Worm (Caenorhabditis elegans): ENCODE measurements around the gene F32G8.3.

DNA sequence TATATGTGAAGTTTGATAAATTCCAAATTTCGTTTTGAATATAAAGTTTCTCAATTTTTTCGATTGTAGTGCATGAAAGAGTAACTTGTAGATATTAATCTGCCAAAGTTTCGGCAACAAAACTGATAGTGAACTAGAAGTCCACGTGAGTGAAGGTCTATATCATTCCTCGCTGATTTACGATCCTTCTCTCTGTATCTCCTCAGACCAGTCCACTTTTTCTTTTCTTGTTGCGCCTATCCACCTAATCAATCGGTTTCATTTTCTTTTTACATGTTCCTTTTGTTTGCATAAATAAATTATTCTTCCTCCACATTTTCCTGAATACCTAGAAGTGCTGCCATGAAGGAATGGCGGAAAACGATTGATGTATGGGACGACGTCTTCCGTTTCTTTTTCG, 9.0 kb upstream of the F32G8.3 start:
- TF ChIP-seq ama-1 (optimal IDR thresholded peaks at IDR 0.05), result no peak
- no peak for TF ChIP-seq tbx-37 (GFP tag; conservative IDR thresholded peaks at IDR 0.05)
- TF ChIP-seq aly-1 (tag; optimal IDR thresholded peaks at IDR 0.05), result no peak
- TF ChIP-seq flt-1 (GFP tag; IDR thresholded peaks at IDR 0.05), result no peak
- TF ChIP-seq B0310.2 (tag; optimal IDR thresholded peaks at IDR 0.05), result no peak
- no peak for TF ChIP-seq ets-7 (tag; optimal IDR thresholded peaks at IDR 0.05)
- TF ChIP-seq tbx-11 (GFP tag; IDR thresholded peaks at IDR 0.05), result no peak
- TF ChIP-seq ceh-36 (tag; optimal IDR thresholded peaks at IDR 0.05), result no peak
- no peak for TF ChIP-seq pes-1 (GFP tag; IDR thresholded peaks at IDR 0.05)
- no peak for TF ChIP-seq sea-1 (GFP tag; conservative IDR thresholded peaks at IDR 0.05)

All from whole organism, early embryonic.